Fruit fly (Drosophila melanogaster) whole organism, embryonic: Measurements from ENCODE around the gene Jhbp13.
A peak's percentile ranks its signal among the peaks of the same experiment; 100 is the strongest.

Experiments
- Abd-B ChIP-seq: fragments of 200-800 bp; sonication (Bioruptor generic); optimal IDR thresholded peaks from 2 replicates; lab custom pipeline; 2018; ENCODE audit warnings: missing biosample characterization, mild to moderate bottlenecking, missing genetic modification characterization, moderate library complexity
- B-H1 ChIP-seq: fragments of 200-800 bp; sonication (Bioruptor generic); IDR thresholded peaks from 3 replicates; pipeline ENCODE4 v1.3.6; 2022; ENCODE audit warnings: missing biosample characterization, missing genetic modification characterization
- Bdp1 ChIP-seq: fragments of 200-800 bp; sonication (Bioruptor generic); optimal IDR thresholded peaks from 3 replicates; lab custom pipeline; 2016; ENCODE audit warnings: missing biosample characterization, missing genetic modification characterization
- CG12219 ChIP-seq: fragments of 200-800 bp; sonication (Bioruptor generic); optimal IDR thresholded peaks from 3 replicates; lab custom pipeline; 2018; ENCODE audit warnings: missing biosample characterization, mild to moderate bottlenecking, missing genetic modification characterization
- CG12744 ChIP-seq: fragments of 200-800 bp; sonication (Bioruptor generic); optimal IDR thresholded peaks from 2 replicates; lab custom pipeline; 2016; ENCODE audit warnings: missing biosample characterization, missing genetic modification characterization
- CG13775 ChIP-seq: fragments of 200-800 bp; sonication (Bioruptor generic); optimal IDR thresholded peaks from 3 replicates; lab custom pipeline; 2017; ENCODE audit warnings: missing biosample characterization, mild to moderate bottlenecking, missing genetic modification characterization
- CG14014 ChIP-seq: fragments of 200-800 bp; sonication (Bioruptor generic); IDR thresholded peaks from 2 replicates; pipeline ENCODE4 v1.3.6; 2022; ENCODE audit warnings: missing biosample characterization, missing genetic modification characterization
- CG14710 ChIP-seq: fragments of 200-800 bp; sonication (Bioruptor generic); optimal IDR thresholded peaks from 3 replicates; lab custom pipeline; 2019; ENCODE audit warnings: missing biosample characterization, mild to moderate bottlenecking, missing genetic modification characterization, moderate library complexity
- CG17328 ChIP-seq: fragments of 200-800 bp; sonication (Bioruptor generic); IDR thresholded peaks from 2 replicates; pipeline ENCODE4 v1.3.6; 2022; ENCODE audit warnings: missing biosample characterization, missing genetic modification characterization
- CG17912 ChIP-seq: fragments of 200-800 bp; sonication (Bioruptor generic); optimal IDR thresholded peaks from 2 replicates; lab custom pipeline; 2018; ENCODE audit warnings: missing biosample characterization, mild to moderate bottlenecking, missing genetic modification characterization
- CG2199 ChIP-seq: fragments of 200-800 bp; sonication (Bioruptor generic); IDR thresholded peaks from 3 replicates; pipeline ENCODE4 v1.3.6; 2022; ENCODE audit warnings: missing biosample characterization, missing genetic modification characterization
- CG33213 ChIP-seq: fragments of 200-800 bp; sonication (Bioruptor generic); optimal IDR thresholded peaks from 3 replicates; lab custom pipeline; 2016; ENCODE audit warnings: missing biosample characterization, missing genetic modification characterization
- CG4424 ChIP-seq: fragments of 200-800 bp; sonication (Bioruptor generic); optimal IDR thresholded peaks from 3 replicates; lab custom pipeline; 2016; ENCODE audit warnings: missing biosample characterization, missing genetic modification characterization
- CG4730 ChIP-seq: fragments of 200-800 bp; sonication (Bioruptor generic); IDR thresholded peaks from 2 replicates; pipeline ENCODE4 v1.3.6; 2022; ENCODE audit warnings: missing biosample characterization, missing genetic modification characterization
- CG6683 ChIP-seq: fragments of 200-800 bp; sonication (Bioruptor generic); optimal IDR thresholded peaks from 2 replicates; lab custom pipeline; 2017; ENCODE audit warnings: missing biosample characterization, mild to moderate bottlenecking, missing genetic modification characterization, missing genetic modification reagents
- CG7556 ChIP-seq: fragments of 200-800 bp; sonication (Bioruptor generic); optimal IDR thresholded peaks from 2 replicates; lab custom pipeline; 2017; ENCODE audit warnings: missing biosample characterization, mild to moderate bottlenecking, missing genetic modification characterization
- CHES-1-like ChIP-seq: fragments of 200-800 bp; sonication (Bioruptor generic); optimal IDR thresholded peaks from 2 replicates; lab custom pipeline; 2016; ENCODE audit warnings: missing biosample characterization, missing genetic modification characterization
- D19A ChIP-seq: fragments of 200-800 bp; optimal IDR thresholded peaks from 3 replicates; lab custom pipeline; 2019; ENCODE audit warnings: missing biosample characterization, mild to moderate bottlenecking, missing genetic modification characterization, moderate library complexity
- ERR ChIP-seq: fragments of 200-800 bp; sonication (Bioruptor generic); optimal IDR thresholded peaks from 2 replicates; lab custom pipeline; 2016; ENCODE audit warnings: missing biosample characterization, missing genetic modification characterization
- HLH4C ChIP-seq: fragments of 200-800 bp; sonication (Bioruptor generic); IDR thresholded peaks from 3 replicates; pipeline ENCODE4 v1.3.6; 2022; ENCODE audit warnings: missing biosample characterization, missing genetic modification characterization; ENCODE audit not compliant: partially characterized antibody
- Hand ChIP-seq: fragments of 200-800 bp; sonication (Bioruptor generic); optimal IDR thresholded peaks from 2 replicates; lab custom pipeline; 2017; ENCODE audit warnings: mild to moderate bottlenecking, missing biosample characterization, missing genetic modification reagents, missing genetic modification characterization
- Hey ChIP-seq: fragments of 200-800 bp; sonication (Bioruptor generic); optimal IDR thresholded peaks from 3 replicates; lab custom pipeline; 2018; ENCODE audit warnings: missing biosample characterization, mild to moderate bottlenecking, missing genetic modification characterization
- Nf-YC ChIP-seq: fragments of 200-800 bp; optimal IDR thresholded peaks from 3 replicates; lab custom pipeline; 2019; ENCODE audit warnings: missing biosample characterization, mild to moderate bottlenecking, missing genetic modification characterization, moderate library complexity
- Rfx ChIP-seq: fragments of 200-800 bp; sonication (Bioruptor generic); IDR thresholded peaks from 2 replicates; pipeline ENCODE4 v1.3.6; 2022; ENCODE audit warnings: missing biosample characterization, missing genetic modification characterization
- Side ChIP-seq: fragments of 200-800 bp; sonication (Bioruptor generic); optimal IDR thresholded peaks from 2 replicates; lab custom pipeline; 2016; ENCODE audit warnings: missing biosample characterization, missing genetic modification characterization
- Ssrp ChIP-seq: fragments of 200-800 bp; sonication (Bioruptor generic); optimal IDR thresholded peaks from 2 replicates; lab custom pipeline; 2018; ENCODE audit warnings: missing biosample characterization, mild to moderate bottlenecking, missing genetic modification characterization, moderate library complexity
- Trl ChIP-seq, 3 experiments: fragments of >200 bp in 2 of 3; fragments of 200-800 bp in 1 of 3; sonication (Bioruptor generic) in 1 of 3; optimal IDR thresholded peaks; 2 replicates in 1 of 3; 3 replicates in 2 of 3; lab custom pipeline; 2016 to 2017; ENCODE audit warnings: missing biosample characterization in 1 of 3, missing genetic modification characterization in 1 of 3
- ara ChIP-seq: fragments of 200-800 bp; sonication (Bioruptor generic); IDR thresholded peaks from 2 replicates; pipeline ENCODE4 v1.3.6; 2022; ENCODE audit warnings: missing biosample characterization, missing genetic modification characterization
- ash1 ChIP-seq: fragments of 200-800 bp; sonication (Bioruptor generic); optimal IDR thresholded peaks from 2 replicates; lab custom pipeline; 2018; ENCODE audit warnings: missing biosample characterization, mild to moderate bottlenecking, missing genetic modification characterization
- chinmo ChIP-seq: fragments of 200-800 bp; sonication (Bioruptor generic); IDR thresholded peaks from 4 replicates; pipeline ENCODE4 v1.3.6; 2022; ENCODE audit warnings: missing biosample characterization, missing genetic modification characterization; ENCODE audit not compliant: partially characterized antibody
- da ChIP-seq: fragments of 200-800 bp; sonication (Bioruptor generic); optimal IDR thresholded peaks from 2 replicates; lab custom pipeline; 2016; ENCODE audit warnings: missing biosample characterization, missing genetic modification characterization
- dpn ChIP-seq, 2 experiments: fragments of 200-800 bp; sonication (Bioruptor generic); optimal IDR thresholded peaks; 3 replicates each; lab custom pipeline; 2016; ENCODE audit warnings: missing biosample characterization in 2 of 2, missing genetic modification characterization in 2 of 2
- ham ChIP-seq: fragments of 200-800 bp; sonication (Bioruptor generic); IDR thresholded peaks from 2 replicates; pipeline ENCODE4 v1.3.6; 2022; ENCODE audit warnings: missing biosample characterization, missing genetic modification characterization
- jing ChIP-seq: fragments of 200-800 bp; sonication (Bioruptor generic); optimal IDR thresholded peaks from 2 replicates; lab custom pipeline; 2018; ENCODE audit warnings: missing biosample characterization, mild to moderate bottlenecking, missing genetic modification characterization
- klu ChIP-seq: fragments of 200-800 bp; sonication (Bioruptor generic); IDR thresholded peaks from 2 replicates; pipeline ENCODE4 v1.3.6; 2022; ENCODE audit warnings: missing biosample characterization, missing genetic modification characterization
- lov ChIP-seq, 2 experiments: fragments of 200-800 bp in 1 of 2; fragments of >200 bp in 1 of 2; sonication (Bioruptor generic) in 1 of 2; IDR thresholded peaks in 1 of 2; optimal IDR thresholded peaks in 1 of 2; 2 replicates in 1 of 2; 3 replicates in 1 of 2; pipeline versions ENCODE4 v1.3.6 to Lab custom; 2017 to 2022; ENCODE audit warnings: missing biosample characterization in 1 of 2, missing genetic modification characterization in 1 of 2
- otp ChIP-seq: fragments of 200-800 bp; sonication (Bioruptor generic); IDR thresholded peaks from 3 replicates; pipeline ENCODE4, ENCODE4 v1.3.6; 2022; ENCODE audit warnings: missing biosample characterization, missing genetic modification characterization
- phol ChIP-seq: fragments of 200-800 bp; sonication (Bioruptor generic); optimal IDR thresholded peaks from 3 replicates; lab custom pipeline; 2018; ENCODE audit warnings: missing biosample characterization, mild to moderate bottlenecking, missing genetic modification characterization, moderate library complexity
- pum ChIP-seq: fragments of 200-800 bp; sonication (Bioruptor generic); optimal IDR thresholded peaks from 2 replicates; lab custom pipeline; 2016; ENCODE audit warnings: missing biosample characterization, missing genetic modification characterization
- rib ChIP-seq: fragments of 200-800 bp; sonication (Bioruptor generic); IDR thresholded peaks from 2 replicates; pipeline ENCODE4 v1.3.6; 2022; ENCODE audit warnings: missing biosample characterization, missing genetic modification characterization
- slp2 ChIP-seq: fragments of 200-800 bp; sonication (Bioruptor generic); optimal IDR thresholded peaks from 2 replicates; lab custom pipeline; 2016; ENCODE audit warnings: missing biosample characterization, missing genetic modification characterization
- sna ChIP-seq: fragments of 200-800 bp; sonication (Bioruptor generic); IDR thresholded peaks from 2 replicates; pipeline ENCODE4 v1.3.6; 2022; ENCODE audit warnings: missing biosample characterization, missing genetic modification characterization; ENCODE audit not compliant: partially characterized antibody
- so ChIP-seq: fragments of 200-800 bp; sonication (Bioruptor generic); IDR thresholded peaks from 3 replicates; pipeline ENCODE4 v1.3.6; 2022; ENCODE audit warnings: missing biosample characterization, missing genetic modification characterization
- sug ChIP-seq: fragments of 200-800 bp; optimal IDR thresholded peaks from 2 replicates; lab custom pipeline; 2019; ENCODE audit warnings: missing biosample characterization, mild to moderate bottlenecking, missing genetic modification characterization, moderate library complexity
- tup ChIP-seq: fragments of 200-800 bp; sonication (Bioruptor generic); optimal IDR thresholded peaks from 2 replicates; lab custom pipeline; 2016; ENCODE audit warnings: missing biosample characterization, mild to moderate bottlenecking, missing genetic modification characterization, moderate library complexity
- vfl ChIP-seq: fragments of 200-800 bp; sonication (Bioruptor generic); optimal IDR thresholded peaks from 2 replicates; lab custom pipeline; 2016; ENCODE audit warnings: missing biosample characterization, missing genetic modification characterization
- zf30C ChIP-seq: fragments of 200-800 bp; sonication (Bioruptor generic); optimal IDR thresholded peaks from 3 replicates; lab custom pipeline; 2018; ENCODE audit warnings: missing biosample characterization, mild to moderate bottlenecking, missing genetic modification characterization
- zfh1 ChIP-seq: fragments of 200-800 bp; sonication (Bioruptor generic); IDR thresholded peaks from 3 replicates; pipeline ENCODE4 v1.3.6; 2022; ENCODE audit warnings: missing biosample characterization, missing genetic modification characterization

Jhbp13 gene

DNA sequence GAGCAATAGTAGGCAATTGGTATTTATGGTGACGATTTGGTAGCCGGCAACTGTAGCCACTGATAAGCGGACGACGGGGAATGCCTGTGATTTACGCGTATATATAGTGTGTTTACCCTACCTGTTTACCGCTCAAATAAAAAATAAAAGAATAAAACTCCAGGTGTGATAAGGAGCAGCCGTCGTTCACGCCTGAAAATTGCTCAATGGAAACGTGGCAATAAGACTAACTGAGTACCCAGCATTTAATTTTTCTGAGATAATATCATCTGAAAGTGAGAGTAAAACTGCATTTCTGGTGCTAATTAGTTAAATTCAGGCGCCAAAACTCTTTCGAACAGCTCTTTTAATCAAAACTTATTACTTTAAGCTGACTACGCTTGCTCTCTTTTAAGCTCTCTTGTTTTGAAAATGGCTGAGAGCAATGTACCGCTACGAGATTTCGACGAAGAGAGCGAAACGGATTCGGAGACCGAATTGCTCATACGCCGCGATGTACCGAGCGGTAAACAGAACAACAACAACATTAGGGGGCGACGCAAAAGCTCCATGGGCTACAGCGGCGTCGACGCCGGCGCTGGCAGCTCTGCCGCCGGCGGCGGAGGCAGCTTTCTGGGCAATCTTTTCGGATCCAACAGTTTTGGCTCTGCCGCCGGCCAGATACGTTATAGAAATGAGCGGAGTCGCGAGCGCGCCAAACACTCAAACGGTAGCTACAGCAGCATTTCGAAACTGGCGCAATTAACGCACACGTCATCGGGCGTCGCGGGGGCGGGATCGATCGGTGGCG lies 50.7 kb downstream of the Jhbp13 start (continued):
- TF ChIP-seq Nf-YC (tag; lab: Kevin White, UChicago) (peak; percentile 65), CG17912 (GFP tag; lab: Kevin White, UChicago) (peak; percentile 89), D19A (tag; lab: Kevin White, UChicago) (peak; percentile 60), CG2199 (GFP tag; lab: Robert Waterston, UW) (no peak), so (GFP tag; lab: Robert Waterston, UW) (0 out of 3 replicates have a peak, but pooled peaks have one; percentile 6), chinmo (GFP tag; lab: Robert Waterston, UW) (peak; percentile 95), sna (GFP tag; lab: Robert Waterston, UW) (peak; percentile 76), slp2 (GFP tag; lab: Kevin White, UChicago) (peak; percentile 52), zf30C (no peak), zfh1 (GFP tag; lab: Robert Waterston, UW) (no peak; the same call in 2 of the 3 replicates), dpn (GFP tag; optimal IDR thresholded peaks at IDR 0.05; lab: Kevin White, UChicago) (peak in 1 of 2 experiments; percentile 45), ERR (GFP tag; lab: Kevin White, UChicago) (no peak), CG13775 (GFP tag; lab: Kevin White, UChicago) (peak; percentile 26), sug (peak; percentile 81), otp (GFP tag; lab: Robert Waterston, UW) (peak; percentile 68; the same call in 2 of the 3 replicates), Trl (optimal IDR thresholded peaks at IDR 0.05; lab: Kevin White, UChicago) (peak; percentile 80 to 93), Trl (GFP tag; optimal IDR thresholded peaks at IDR 0.05; lab: Kevin White, UChicago) (no peak), pum (no peak), CG4730 (GFP tag; lab: Robert Waterston, UW) (no peak), CG14014 (GFP tag; lab: Robert Waterston, UW) (peak; percentile 75; the same call in 1 of the 2 replicates), tup (GFP tag; lab: Kevin White, UChicago) (peak; percentile 69), CG33213 (peak; percentile 74), CG12744 (peak; percentile 67), Side (GFP tag; lab: Kevin White, UChicago) (peak; percentile 32), ara (GFP tag; lab: Robert Waterston, UW) (peak; percentile 65; the same call in 1 of the 2 replicates), klu (no peak), Rfx (GFP tag; lab: Robert Waterston, UW) (peak; percentile 69), Hand (GFP tag; lab: Kevin White, UChicago) (peak; percentile 78), CG6683 (GFP tag; lab: Kevin White, UChicago) (peak; percentile 76), da (no peak), ash1 (peak; percentile 74), lov (optimal IDR thresholded peaks at IDR 0.05; lab: Kevin White, UChicago) (no peak), lov (GFP tag; IDR thresholded peaks at IDR 0.05; lab: Robert Waterston, UW) (peak; percentile 66; the same call in 1 of the 3 replicates), vfl (GFP tag; lab: Kevin White, UChicago) (no peak), jing (no peak), Ssrp (tag; lab: Kevin White, UChicago) (no peak), CG7556 (GFP tag; lab: Kevin White, UChicago) (peak; percentile 55), CG14710 (tag; lab: Kevin White, UChicago) (no peak), CG17328 (GFP tag; lab: Robert Waterston, UW) (peak; percentile 57), CG4424 (GFP tag; lab: Kevin White, UChicago) (no peak), phol (tag; lab: Kevin White, UChicago) (no peak), CG12219 (GFP tag; lab: Kevin White, UChicago) (peak; percentile 77), Bdp1 (GFP tag; lab: Kevin White, UChicago) (peak; percentile 57), Hey (tag; lab: Kevin White, UChicago) (peak; percentile 87), Abd-B (GFP tag; lab: Kevin White, UChicago) (no peak), HLH4C (peak; percentile 52; the same call in 1 of the 3 replicates), rib (peak; percentile 69; the same call in 1 of the 2 replicates), B-H1 (GFP tag; lab: Robert Waterston, UW) (peak; percentile 48; the same call in 1 of the 3 replicates), ham (GFP tag; lab: Robert Waterston, UW) (no peak), CHES-1-like (GFP tag; lab: Kevin White, UChicago) (peak; percentile 59)
